Fruit fly (Drosophila melanogaster) whole organism, wandering third instar larva: ENCODE results near the gene mthl14.

Source experiments
- Abd-B ChIP-seq: fragments of >200 bp; optimal IDR thresholded peaks from 2 replicates; lab custom pipeline; 2017; ENCODE audit warnings: missing biosample characterization, missing genetic modification characterization
- CG32264 ChIP-seq: fragments of 200-800 bp; sonication (Bioruptor generic); optimal IDR thresholded peaks from 2 replicates; lab custom pipeline; 2016; ENCODE audit warnings: missing biosample characterization, missing genetic modification characterization
- Hr83 ChIP-seq: fragments of 200-300 bp; sonication (Bioruptor generic); optimal IDR thresholded peaks from 2 replicates; lab custom pipeline; 2016; ENCODE audit warnings: missing biosample characterization, mild to moderate bottlenecking, missing genetic modification characterization, moderate library complexity; ENCODE audit not compliant: poor library complexity, severe bottlenecking
- Myc ChIP-seq: fragments of >200 bp; optimal IDR thresholded peaks from 2 replicates; lab custom pipeline; 2017
- OdsH ChIP-seq: fragments of 200-800 bp; sonication (Bioruptor generic); optimal IDR thresholded peaks from 2 replicates; lab custom pipeline; 2016; ENCODE audit warnings: missing biosample characterization, mild to moderate bottlenecking, missing genetic modification characterization
- dsf ChIP-seq: sonication (Bioruptor generic); optimal IDR thresholded peaks from 2 replicates; lab custom pipeline; 2016; ENCODE audit warnings: missing biosample characterization, missing genetic modification characterization, borderline replicate concordance
- h ChIP-seq: fragments of 200-800 bp; sonication (Bioruptor generic); optimal IDR thresholded peaks from 3 replicates; lab custom pipeline; 2016; ENCODE audit warnings: missing biosample characterization, mild to moderate bottlenecking, missing genetic modification characterization
- psq ChIP-seq: fragments of 200-800 bp; sonication (Bioruptor generic); optimal IDR thresholded peaks from 3 replicates; lab custom pipeline; 2017; ENCODE audit warnings: missing biosample characterization, mild to moderate bottlenecking, missing genetic modification characterization, moderate library complexity
- sv ChIP-seq: fragments of 200-800 bp; sonication (Bioruptor generic); optimal IDR thresholded peaks from 3 replicates; lab custom pipeline; 2016; ENCODE audit warnings: missing biosample characterization, missing genetic modification characterization
- usp ChIP-seq: fragments of >200 bp; optimal IDR thresholded peaks from 2 replicates; lab custom pipeline; 2017; ENCODE audit warnings: missing biosample characterization, missing genetic modification characterization
- woc ChIP-seq: sonication (Bioruptor generic); optimal IDR thresholded peaks from 2 replicates; lab custom pipeline; 2016; ENCODE audit warnings: missing biosample characterization, mild to moderate bottlenecking, missing genetic modification characterization

dm6 chr3L:257618-258475 lies 10.6 kb downstream of the mthl14 start, which contains the start of the genes DIP2 and wac:
- TF ChIP-seq h = no peak
- no peak for TF ChIP-seq Myc (lab: Kevin White, UChicago)
- no peak for TF ChIP-seq usp (GFP tag; lab: Kevin White, UChicago)
- TF ChIP-seq woc (GFP tag; lab: Kevin White, UChicago) = no peak
- peak; percentile 71 for TF ChIP-seq psq
- peak; percentile 65 for TF ChIP-seq dsf (GFP tag; lab: Kevin White, UChicago)
- peak; percentile 32 for TF ChIP-seq CG32264 (GFP tag; lab: Kevin White, UChicago)
- peak; percentile 97 for TF ChIP-seq Hr83 (GFP tag; lab: Kevin White, UChicago)
- TF ChIP-seq sv (GFP tag; lab: Kevin White, UChicago) = peak; percentile 74
- peak; percentile 58 for TF ChIP-seq OdsH (GFP tag; lab: Kevin White, UChicago)
- no peak for TF ChIP-seq Abd-B
